Fruit fly (Drosophila melanogaster) whole organism, embryonic: ENCODE data around the gene Orp8.

ENCODE experiments used
- Atf3 ChIP-seq: fragments of 200-800 bp; sonication (Bioruptor generic); optimal IDR thresholded peaks from 3 replicates; lab custom pipeline; 2016; ENCODE audit warnings: missing biosample characterization, missing genetic modification characterization
- Bgb ChIP-seq: fragments of 200-800 bp; sonication (Bioruptor generic); IDR thresholded peaks from 2 replicates; pipeline ENCODE4 v1.3.6; 2022; ENCODE audit warnings: missing biosample characterization, missing genetic modification characterization; ENCODE audit not compliant: partially characterized antibody
- C15 ChIP-seq: fragments of 200-800 bp; sonication (Bioruptor generic); IDR thresholded peaks from 3 replicates; pipeline ENCODE4 v1.3.6; 2022; ENCODE audit warnings: missing biosample characterization, missing genetic modification characterization
- CG10431 ChIP-seq: fragments of 200-800 bp; sonication (Bioruptor generic); optimal IDR thresholded peaks from 3 replicates; lab custom pipeline; 2018; ENCODE audit warnings: missing biosample characterization, mild to moderate bottlenecking, missing genetic modification characterization
- CG10654 ChIP-seq: fragments of 200-800 bp; sonication (Bioruptor generic); optimal IDR thresholded peaks from 2 replicates; lab custom pipeline; 2016; ENCODE audit warnings: missing biosample characterization, missing genetic modification characterization
- CG12219 ChIP-seq: fragments of 200-800 bp; sonication (Bioruptor generic); optimal IDR thresholded peaks from 3 replicates; lab custom pipeline; 2018; ENCODE audit warnings: missing biosample characterization, mild to moderate bottlenecking, missing genetic modification characterization
- CG12236 ChIP-seq: fragments of 200-800 bp; sonication (Bioruptor generic); optimal IDR thresholded peaks from 2 replicates; lab custom pipeline; 2016; ENCODE audit warnings: missing biosample characterization, missing genetic modification characterization
- CG1233 ChIP-seq: fragments of 200-800 bp; sonication (Bioruptor generic); optimal IDR thresholded peaks from 4 replicates; lab custom pipeline; 2018; ENCODE audit warnings: missing biosample characterization, mild to moderate bottlenecking, missing genetic modification characterization
- CG14014 ChIP-seq: fragments of 200-800 bp; sonication (Bioruptor generic); IDR thresholded peaks from 2 replicates; pipeline ENCODE4 v1.3.6; 2022; ENCODE audit warnings: missing biosample characterization, missing genetic modification characterization
- CG1647 ChIP-seq: fragments of 200-800 bp; sonication (Bioruptor generic); optimal IDR thresholded peaks from 3 replicates; lab custom pipeline; 2016; ENCODE audit warnings: missing biosample characterization, missing genetic modification characterization
- CG18599 ChIP-seq: fragments of 200-800 bp; sonication (Bioruptor generic); optimal IDR thresholded peaks from 3 replicates; lab custom pipeline; 2017; ENCODE audit warnings: missing biosample characterization, missing genetic modification characterization, mild to moderate bottlenecking, moderate library complexity, missing genetic modification reagents
- CG2712 ChIP-seq: fragments of 200-800 bp; optimal IDR thresholded peaks from 3 replicates; lab custom pipeline; 2019; ENCODE audit warnings: missing biosample characterization, mild to moderate bottlenecking, missing genetic modification characterization, moderate library complexity
- CG33557 ChIP-seq: fragments of 200-800 bp; sonication (Bioruptor generic); optimal IDR thresholded peaks from 2 replicates; lab custom pipeline; 2019; ENCODE audit warnings: missing biosample characterization, mild to moderate bottlenecking, missing genetic modification characterization, moderate library complexity
- CG7987 ChIP-seq: fragments of 200-800 bp; sonication (Bioruptor generic); optimal IDR thresholded peaks from 2 replicates; lab custom pipeline; 2018; ENCODE audit warnings: missing biosample characterization, mild to moderate bottlenecking, missing genetic modification characterization, moderate library complexity
- CG8944 ChIP-seq: fragments of 200-800 bp; sonication (Bioruptor generic); optimal IDR thresholded peaks from 3 replicates; lab custom pipeline; 2016; ENCODE audit warnings: missing biosample characterization, missing genetic modification characterization
- CG9609 ChIP-seq: fragments of 200-800 bp; sonication (Bioruptor generic); optimal IDR thresholded peaks from 3 replicates; lab custom pipeline; 2016; ENCODE audit warnings: missing biosample characterization, missing genetic modification characterization
- CkIIα-i1 ChIP-seq: fragments of 200-800 bp; sonication (Bioruptor generic); IDR thresholded peaks from 2 replicates; pipeline ENCODE4 v1.3.6; 2022; ENCODE audit warnings: missing biosample characterization, missing genetic modification characterization
- Fer1 ChIP-seq: fragments of 200-800 bp; sonication (Bioruptor generic); optimal IDR thresholded peaks from 2 replicates; lab custom pipeline; 2017; ENCODE audit warnings: missing biosample characterization, mild to moderate bottlenecking, missing genetic modification characterization
- HLHmδ ChIP-seq: fragments of 200-800 bp; sonication (Bioruptor generic); optimal IDR thresholded peaks from 2 replicates; lab custom pipeline; 2018; ENCODE audit warnings: missing biosample characterization, mild to moderate bottlenecking, missing genetic modification characterization, moderate library complexity
- Kr ChIP-seq: fragments of 200-800 bp; sonication (Bioruptor generic); optimal IDR thresholded peaks from 2 replicates; lab custom pipeline; 2017; ENCODE audit warnings: missing biosample characterization, mild to moderate bottlenecking, missing genetic modification characterization
- Med ChIP-seq: fragments of 200-800 bp; sonication (Bioruptor generic); peaks from one replicate; lab custom pipeline; 2016; ENCODE audit warnings: missing biosample characterization, missing genetic modification characterization, mild to moderate bottlenecking, inconsistent platforms, moderate library complexity
- Oli ChIP-seq: fragments of 200-800 bp; sonication (Bioruptor generic); optimal IDR thresholded peaks from 2 replicates; lab custom pipeline; 2018; ENCODE audit warnings: missing biosample characterization, mild to moderate bottlenecking, missing genetic modification characterization, moderate library complexity
- Pdp1 ChIP-seq, 2 experiments: fragments of 200-800 bp; sonication (Bioruptor generic); optimal IDR thresholded peaks; 3 replicates each; lab custom pipeline; 2016; ENCODE audit warnings: missing biosample characterization in 2 of 2, missing genetic modification characterization in 2 of 2, mild to moderate bottlenecking in 1 of 2, moderate library complexity in 1 of 2
- Trl ChIP-seq, 3 experiments: fragments of >200 bp in 2 of 3; fragments of 200-800 bp in 1 of 3; sonication (Bioruptor generic) in 1 of 3; optimal IDR thresholded peaks; 2 replicates in 1 of 3; 3 replicates in 2 of 3; lab custom pipeline; 2016 to 2017; ENCODE audit warnings: missing biosample characterization in 1 of 3, missing genetic modification characterization in 1 of 3
- abd-A ChIP-seq: fragments of 200-800 bp; sonication (Bioruptor generic); optimal IDR thresholded peaks from 3 replicates; lab custom pipeline; 2019; ENCODE audit warnings: missing biosample characterization, mild to moderate bottlenecking, missing genetic modification characterization, moderate library complexity
- ara ChIP-seq: fragments of 200-800 bp; sonication (Bioruptor generic); IDR thresholded peaks from 2 replicates; pipeline ENCODE4 v1.3.6; 2022; ENCODE audit warnings: missing biosample characterization, missing genetic modification characterization
- br ChIP-seq: fragments of >200 bp; optimal IDR thresholded peaks from 2 replicates; lab custom pipeline; 2017
- btn ChIP-seq: fragments of 200-800 bp; sonication (Bioruptor generic); optimal IDR thresholded peaks from 2 replicates; lab custom pipeline; 2016; ENCODE audit warnings: missing biosample characterization, missing genetic modification characterization
- chm ChIP-seq: fragments of 200-800 bp; sonication (Bioruptor generic); IDR thresholded peaks from 2 replicates; pipeline ENCODE4 v1.3.6; 2022; ENCODE audit warnings: missing biosample characterization, missing genetic modification characterization
- ci ChIP-seq: fragments of 200-800 bp; sonication (Bioruptor generic); IDR thresholded peaks from 3 replicates; pipeline ENCODE4 v1.3.6; 2022; ENCODE audit warnings: missing biosample characterization, missing genetic modification characterization
- cwo ChIP-seq: fragments of 200-800 bp; sonication (Bioruptor generic); optimal IDR thresholded peaks from 3 replicates; lab custom pipeline; 2017; ENCODE audit warnings: missing biosample characterization, missing genetic modification characterization, mild to moderate bottlenecking, moderate library complexity, missing genetic modification reagents
- da ChIP-seq: fragments of 200-800 bp; sonication (Bioruptor generic); optimal IDR thresholded peaks from 2 replicates; lab custom pipeline; 2016; ENCODE audit warnings: missing biosample characterization, missing genetic modification characterization
- danr ChIP-seq: fragments of 200-800 bp; sonication (Bioruptor generic); IDR thresholded peaks from 2 replicates; pipeline ENCODE4 v1.3.6; 2022; ENCODE audit warnings: missing biosample characterization, missing genetic modification characterization
- mirr ChIP-seq: fragments of 200-800 bp; sonication (Bioruptor generic); optimal IDR thresholded peaks from 3 replicates; lab custom pipeline; 2018; ENCODE audit warnings: missing biosample characterization, mild to moderate bottlenecking, missing genetic modification characterization
- nerfin-1 ChIP-seq: fragments of 200-800 bp; sonication (Bioruptor generic); optimal IDR thresholded peaks from 3 replicates; lab custom pipeline; 2019; ENCODE audit warnings: missing biosample characterization, mild to moderate bottlenecking, missing genetic modification characterization, moderate library complexity
- odd ChIP-seq: fragments of 200-800 bp; sonication (Bioruptor generic); optimal IDR thresholded peaks from 2 replicates; lab custom pipeline; 2017; ENCODE audit warnings: missing biosample characterization, mild to moderate bottlenecking, missing genetic modification characterization
- pan ChIP-seq, 4 experiments: fragments of >200 bp in 3 of 4; fragments of 200-800 bp in 1 of 4; sonication (Bioruptor generic) in 1 of 4; optimal IDR thresholded peaks in 3 of 4; IDR thresholded peaks in 1 of 4; 2 replicates each; pipeline versions ENCODE4 v1.3.6 to Lab custom; 2017 to 2022; ENCODE audit warnings: missing biosample characterization in 2 of 4, missing genetic modification characterization in 2 of 4, mixed read lengths in 1 of 4
- pfk ChIP-seq: fragments of 200-800 bp; sonication (Bioruptor generic); optimal IDR thresholded peaks from 2 replicates; lab custom pipeline; 2018; ENCODE audit warnings: missing biosample characterization, mild to moderate bottlenecking, missing genetic modification characterization, moderate library complexity
- salm ChIP-seq: fragments of 200-800 bp; sonication (Bioruptor generic); optimal IDR thresholded peaks from 2 replicates; lab custom pipeline; 2018; ENCODE audit warnings: missing biosample characterization, mild to moderate bottlenecking, missing genetic modification characterization
- shn ChIP-seq: fragments of 200-800 bp; sonication (Bioruptor generic); optimal IDR thresholded peaks from 3 replicates; lab custom pipeline; 2016; ENCODE audit warnings: missing biosample characterization, missing genetic modification characterization
- sisA ChIP-seq: fragments of 200-800 bp; sonication (Bioruptor generic); IDR thresholded peaks from 2 replicates; pipeline ENCODE4 v1.3.6; 2022; ENCODE audit warnings: missing biosample characterization, missing genetic modification characterization
- slp2 ChIP-seq: fragments of 200-800 bp; sonication (Bioruptor generic); optimal IDR thresholded peaks from 2 replicates; lab custom pipeline; 2016; ENCODE audit warnings: missing biosample characterization, missing genetic modification characterization
- so ChIP-seq: fragments of 200-800 bp; sonication (Bioruptor generic); IDR thresholded peaks from 3 replicates; pipeline ENCODE4 v1.3.6; 2022; ENCODE audit warnings: missing biosample characterization, missing genetic modification characterization
- sqz ChIP-seq: fragments of 200-800 bp; sonication (Bioruptor generic); optimal IDR thresholded peaks from 3 replicates; lab custom pipeline; 2018; ENCODE audit warnings: missing biosample characterization, mild to moderate bottlenecking, missing genetic modification characterization
- sr ChIP-seq: fragments of 200-800 bp; sonication (Bioruptor generic); IDR thresholded peaks from 3 replicates; pipeline ENCODE4 v1.3.6; 2022; ENCODE audit warnings: missing biosample characterization, missing genetic modification characterization
- sug ChIP-seq: fragments of 200-800 bp; optimal IDR thresholded peaks from 2 replicates; lab custom pipeline; 2019; ENCODE audit warnings: missing biosample characterization, mild to moderate bottlenecking, missing genetic modification characterization, moderate library complexity
- toy ChIP-seq: fragments of 200-800 bp; sonication (Bioruptor generic); IDR thresholded peaks from 2 replicates; pipeline ENCODE4 v1.3.6; 2022; ENCODE audit warnings: missing biosample characterization, missing genetic modification characterization
- twi ChIP-seq: fragments of 200-800 bp; optimal IDR thresholded peaks from 2 replicates; lab custom pipeline; 2019; ENCODE audit warnings: missing biosample characterization, mild to moderate bottlenecking, missing genetic modification characterization, moderate library complexity
- vvl ChIP-seq: fragments of 200-800 bp; sonication (Bioruptor generic); IDR thresholded peaks from 2 replicates; pipeline ENCODE4 v1.3.6; 2022; ENCODE audit warnings: missing biosample characterization, missing genetic modification characterization

Gene Orp8

dm6 chr3R:20263793-20264483 is 45.2 kb upstream of the Orp8 start (continued):
- TF ChIP-seq btn (GFP tag; lab: Kevin White, UChicago) = no peak
- no peak for TF ChIP-seq Atf3
- TF ChIP-seq br (lab: Kevin White, UChicago) = no peak
- no peak for TF ChIP-seq Oli (tag; lab: Kevin White, UChicago)
- TF ChIP-seq slp2 = no peak
- peak; percentile 31 for TF ChIP-seq Kr (GFP tag; lab: Kevin White, UChicago)
- peak; percentile 19 for TF ChIP-seq Fer1 (GFP tag; lab: Kevin White, UChicago)
- TF ChIP-seq CkIIα-i1 (GFP tag; lab: Robert Waterston, UW) = no peak
- peak; percentile 47 for TF ChIP-seq twi (tag; lab: Kevin White, UChicago)
- TF ChIP-seq so (GFP tag; lab: Robert Waterston, UW) = peak; percentile 37; the same call in 2 of the 3 replicates
- peak; percentile 8; the same call in 1 of the 2 replicates for TF ChIP-seq CG14014 (GFP tag; lab: Robert Waterston, UW)
- TF ChIP-seq da (GFP tag; lab: Kevin White, UChicago) = no peak
- TF ChIP-seq CG12219 (GFP tag; lab: Kevin White, UChicago) = peak; percentile 43
- peak; percentile 10 for TF ChIP-seq nerfin-1 (tag; lab: Kevin White, UChicago)
- TF ChIP-seq toy = no peak
- TF ChIP-seq sqz = peak; percentile 32
- TF ChIP-seq vvl (GFP tag; lab: Robert Waterston, UW) = no peak
- TF ChIP-seq ci = peak; percentile 63; the same call in 2 of the 3 replicates
- TF ChIP-seq HLHmδ (GFP tag; lab: Kevin White, UChicago) = peak; percentile 51
- TF ChIP-seq Pdp1 (GFP tag; optimal IDR thresholded peaks at IDR 0.05; lab: Kevin White, UChicago) = peak in 1 of 2 experiments; percentile 28
- TF ChIP-seq danr (GFP tag; lab: Robert Waterston, UW) = no peak
- peak; percentile 60 for TF ChIP-seq abd-A (tag; lab: Kevin White, UChicago)
- peak; percentile 36 for TF ChIP-seq cwo
- no peak for TF ChIP-seq sr (GFP tag; lab: Robert Waterston, UW)
- TF ChIP-seq pan (optimal IDR thresholded peaks at IDR 0.05; lab: Kevin White, UChicago) = no peak
- TF ChIP-seq pan (GFP tag; optimal IDR thresholded peaks at IDR 0.05 in 1 of 2, IDR thresholded peaks at IDR 0.05 in 1 of 2) = peak in 1 of 2 experiments; percentile 6
- TF ChIP-seq odd (GFP tag; lab: Kevin White, UChicago) = peak; percentile 23
- peak; percentile 43; the same call in 1 of the 2 replicates for TF ChIP-seq chm
- no peak for TF ChIP-seq Bgb (GFP tag; lab: Robert Waterston, UW)
- TF ChIP-seq CG1647 (GFP tag; lab: Kevin White, UChicago) = peak; percentile 19
- TF ChIP-seq Med (GFP tag; lab: Kevin White, UChicago) = peak; percentile 79
- TF ChIP-seq C15 = no peak
- TF ChIP-seq CG33557 = peak; percentile 65
- peak; percentile 67 for TF ChIP-seq CG7987 (GFP tag; lab: Kevin White, UChicago)
- TF ChIP-seq shn (GFP tag; lab: Kevin White, UChicago) = no peak
- TF ChIP-seq CG9609 (GFP tag; lab: Kevin White, UChicago) = no peak
- TF ChIP-seq sisA = no peak
- TF ChIP-seq salm (tag; lab: Kevin White, UChicago) = peak; percentile 35
- no peak for TF ChIP-seq CG8944 (GFP tag; lab: Kevin White, UChicago)
- TF ChIP-seq mirr (GFP tag; lab: Kevin White, UChicago) = peak; percentile 43
- peak; percentile 40 for TF ChIP-seq pfk (GFP tag; lab: Kevin White, UChicago)
- peak; percentile 23 for TF ChIP-seq sug (tag; lab: Kevin White, UChicago)
- no peak for TF ChIP-seq CG2712 (tag; lab: Kevin White, UChicago)
- peak; percentile 34 for TF ChIP-seq CG1233 (GFP tag; lab: Kevin White, UChicago)
- TF ChIP-seq CG10431 (GFP tag; lab: Kevin White, UChicago) = peak; percentile 17
- TF ChIP-seq Trl (optimal IDR thresholded peaks at IDR 0.05; lab: Kevin White, UChicago) = no peak
- TF ChIP-seq Trl (GFP tag; optimal IDR thresholded peaks at IDR 0.05; lab: Kevin White, UChicago) = peak; percentile 28
- peak; percentile 0 for TF ChIP-seq CG12236 (GFP tag; lab: Kevin White, UChicago)
- peak; percentile 52 for TF ChIP-seq ara
- no peak for TF ChIP-seq CG10654
- TF ChIP-seq CG18599 (GFP tag; lab: Kevin White, UChicago) = peak; percentile 60
